Worm (Caenorhabditis elegans): ENCODE data around the gene fbxb-88.

fbxb-88 gene

DNA sequence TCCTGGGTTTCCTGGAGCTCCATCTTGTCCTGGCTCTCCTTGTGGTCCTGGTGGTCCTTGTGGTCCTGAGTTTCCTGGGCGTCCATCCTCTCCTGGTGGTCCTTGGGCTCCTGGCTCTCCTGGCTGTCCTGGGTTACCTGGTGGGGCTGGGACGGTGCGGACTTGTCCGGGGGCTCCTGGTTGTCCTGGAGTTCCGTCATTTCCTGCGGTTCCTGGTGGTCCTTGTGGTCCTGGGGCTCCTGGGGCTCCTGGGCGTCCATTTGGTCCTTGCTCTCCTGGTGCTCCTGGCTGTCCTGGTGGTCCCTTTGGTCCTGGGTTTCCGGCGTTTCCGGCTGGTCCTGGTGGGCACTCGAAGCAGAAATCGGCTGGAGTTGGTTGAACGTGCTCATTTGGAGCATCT, 44.7 kb upstream of the fbxb-88 start:
- TF ChIP-seq Y48G9A.11 (GFP tag; IDR thresholded peaks at IDR 0.05) (0 out of 2 replicates have a peak, but pooled peaks have one; percentile 13), set-16 (GFP tag; IDR thresholded peaks at IDR 0.05) (peak; percentile 98), T26A8.4 (GFP tag; IDR thresholded peaks at IDR 0.05) (0 out of 2 replicates have a peak, but pooled peaks have one; percentile 17), madf-5 (GFP tag; IDR thresholded peaks at IDR 0.05) (0 out of 4 replicates have a peak, but pooled peaks of 1 of the 2 experiments have one; percentile 49), F26F4.8 (GFP tag; conservative IDR thresholded peaks at IDR 0.05) (0 out of 2 replicates have a peak, but pooled peaks have one; percentile 24)

DNA sequence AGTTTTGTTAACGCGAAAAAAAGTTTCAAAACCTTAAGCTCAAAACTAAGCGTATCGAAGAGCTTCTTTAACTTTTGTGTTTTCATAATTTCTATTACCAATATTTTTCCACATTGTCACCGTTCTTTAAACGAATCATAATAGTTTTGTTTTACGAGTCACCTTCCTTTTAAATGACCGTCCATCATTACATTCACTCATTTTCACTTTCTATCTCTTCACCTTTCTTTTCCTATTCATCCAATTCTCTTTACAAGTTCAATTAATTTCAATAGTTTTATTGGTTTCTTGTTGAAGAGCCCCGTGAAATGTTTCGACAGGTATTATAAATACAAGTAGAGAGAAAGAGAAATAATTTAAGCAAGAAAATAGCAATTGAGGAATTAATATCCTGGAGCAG, 44.1 kb upstream of the fbxb-88 start:
- TF ChIP-seq ceh-82 (tag; optimal IDR thresholded peaks at IDR 0.05) (peak; percentile 20), lin-39 (tag; optimal IDR thresholded peaks at IDR 0.05) (no peak)

DNA sequence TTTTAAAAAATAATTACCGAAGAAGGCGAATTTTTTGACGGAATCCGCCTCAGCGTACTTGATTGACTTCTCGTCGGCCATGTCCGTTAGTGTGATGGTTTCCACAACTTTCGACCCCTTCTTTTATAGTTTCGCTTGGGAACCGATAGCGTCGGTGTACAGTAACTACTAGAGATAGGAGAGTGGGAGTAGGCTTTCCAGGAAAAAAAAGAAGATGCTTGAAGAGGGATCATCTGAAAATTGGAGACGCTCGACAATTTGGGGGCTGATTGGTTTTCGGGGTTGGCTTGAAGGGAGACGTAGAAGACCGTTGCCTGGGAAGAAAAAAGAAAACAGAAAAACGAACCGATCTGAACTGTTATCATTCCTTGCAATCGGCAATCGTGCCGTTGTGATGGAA, 43.0 kb upstream of the fbxb-88 start, which contains the start of gene col-20:
col-20 (minus strand) TSS at position 101 of the 400 bp plus-strand sequence.
- TF ChIP-seq dmd-9 (GFP tag; IDR thresholded peaks at IDR 0.05) (no peak), gei-8 (GFP tag; optimal IDR thresholded peaks at IDR 0.05) (no peak), F44E2.7 (GFP tag; IDR thresholded peaks at IDR 0.05) (no peak), daf-19 (GFP tag; conservative IDR thresholded peaks at IDR 0.05) (no peak), Y75B8A.6 (GFP tag; IDR thresholded peaks at IDR 0.05) (no peak), F37D6.2 (tag; optimal IDR thresholded peaks at IDR 0.05) (no peak), nhr-48 (tag; optimal IDR thresholded peaks at IDR 0.05) (no peak), ces-1 (GFP tag; optimal IDR thresholded peaks at IDR 0.05) (no peak), tag-97 (GFP tag; IDR thresholded peaks at IDR 0.05) (no peak), vab-7 (GFP tag; IDR thresholded peaks at IDR 0.05) (no peak), lin-13 (GFP tag; optimal IDR thresholded peaks at IDR 0.05) (no peak), dmd-8 (GFP tag; IDR thresholded peaks at IDR 0.05) (no peak), lsy-2 (tag; optimal IDR thresholded peaks at IDR 0.05) (no peak), ama-1 (optimal IDR thresholded peaks at IDR 0.05) (no peak), sdz-12 (GFP tag; optimal IDR thresholded peaks at IDR 0.05) (no peak), madf-5 (GFP tag; IDR thresholded peaks at IDR 0.05) (no peak), F49E8.2 (tag; optimal IDR thresholded peaks at IDR 0.05; ENCODE audit: borderline replicate concordance) (no peak)

DNA sequence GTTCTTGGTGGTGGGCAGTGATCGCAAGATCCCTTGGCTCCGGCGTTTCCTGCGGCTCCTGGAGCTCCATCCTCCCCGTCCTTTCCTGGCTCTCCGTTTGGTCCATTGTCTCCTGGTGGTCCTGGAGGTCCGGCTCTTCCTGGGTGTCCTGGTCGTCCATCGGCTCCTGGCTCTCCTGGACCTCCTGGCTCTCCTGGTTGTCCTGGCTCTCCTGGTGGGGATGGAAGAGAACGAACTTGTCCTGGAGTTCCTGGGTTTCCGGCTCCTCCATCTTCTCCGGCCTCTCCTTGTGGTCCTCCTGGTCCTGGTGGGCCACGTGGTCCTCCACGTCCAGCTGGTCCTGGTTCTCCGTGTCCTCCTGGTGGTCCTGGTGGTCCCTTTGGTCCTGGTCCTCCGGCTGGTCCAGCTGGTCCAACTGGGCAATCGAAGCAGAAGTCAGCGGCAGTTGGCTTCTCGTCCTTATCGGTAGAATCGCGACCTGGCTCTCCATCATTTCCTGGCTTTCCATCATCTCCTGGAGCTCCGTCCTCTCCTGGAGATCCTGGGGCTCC, 42.2 kb upstream of the fbxb-88 start:
- no peak for TF ChIP-seq mep-1 (tag; optimal IDR thresholded peaks at IDR 0.05)
- TF ChIP-seq madf-9 (GFP tag; conservative IDR thresholded peaks at IDR 0.05), result peak; percentile 2; the same call in 1 of the 2 replicates
- no peak for TF ChIP-seq F49E8.2 (tag; optimal IDR thresholded peaks at IDR 0.05; ENCODE audit: borderline replicate concordance)
- TF ChIP-seq egl-43 (GFP tag; IDR thresholded peaks at IDR 0.05), result 0 out of 2 replicates have a peak, but pooled peaks have one; percentile 33
- peak; percentile 98 for TF ChIP-seq set-16 (GFP tag; IDR thresholded peaks at IDR 0.05)
- no peak for TF ChIP-seq aly-2 (tag; optimal IDR thresholded peaks at IDR 0.05)
- no peak for TF ChIP-seq saeg-2 (GFP tag; IDR thresholded peaks at IDR 0.05)
- TF ChIP-seq F37D6.2 (tag; optimal IDR thresholded peaks at IDR 0.05), result no peak
- no peak for TF ChIP-seq nhr-10 (tag; optimal IDR thresholded peaks at IDR 0.05)
- peak; percentile 7 for TF ChIP-seq aha-1 (tag)
- no peak for TF ChIP-seq daf-8 (GFP tag; IDR thresholded peaks at IDR 0.05)
- no peak for TF ChIP-seq arid-1 (GFP tag; conservative IDR thresholded peaks at IDR 0.05)
- 0 out of 2 replicates have a peak, but pooled peaks have one; percentile 29 for TF ChIP-seq ctbp-1 (GFP tag; IDR thresholded peaks at IDR 0.05)
- no peak for TF ChIP-seq gei-8 (GFP tag; optimal IDR thresholded peaks at IDR 0.05)
- TF ChIP-seq hif-1 (tag; optimal IDR thresholded peaks at IDR 0.05), result no peak

DNA sequence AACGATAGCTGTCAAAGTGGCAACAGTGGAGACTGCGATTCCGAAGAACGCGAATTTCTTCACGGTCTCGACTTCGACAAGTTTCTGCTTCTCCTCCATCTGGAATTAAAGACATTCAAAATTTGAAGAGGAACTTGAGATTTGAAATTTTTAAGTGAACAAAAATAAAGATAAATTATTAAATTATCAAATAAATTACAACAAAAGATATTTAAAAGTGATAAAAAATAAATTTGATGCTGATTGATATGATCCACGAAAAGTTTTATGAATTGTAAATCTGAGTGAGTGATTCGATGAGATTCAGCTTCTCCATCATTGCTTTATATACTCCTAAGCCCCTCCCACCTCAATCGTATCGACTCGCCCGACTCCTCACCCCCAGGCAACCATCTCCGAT, 39.8 kb upstream of the fbxb-88 start, which contains the start of gene col-17:
col-17 (minus strand) TSS at position 101 of the 400 bp plus-strand sequence.
- TF ChIP-seq madf-9 (GFP tag; conservative IDR thresholded peaks at IDR 0.05), result no peak
- TF ChIP-seq nhr-237 (tag; optimal IDR thresholded peaks at IDR 0.05), result no peak
- no peak for TF ChIP-seq dve-1 (tag; optimal IDR thresholded peaks at IDR 0.05; ENCODE audit: insufficient read depth)
- TF ChIP-seq hmg-1.1 (GFP tag; IDR thresholded peaks at IDR 0.05), result no peak
- TF ChIP-seq snpc-1.2 (GFP tag; IDR thresholded peaks at IDR 0.05), result no peak
- no peak for TF ChIP-seq pqm-1 (tag; optimal IDR thresholded peaks at IDR 0.05)
- no peak for TF ChIP-seq dpl-1 (GFP tag; optimal IDR thresholded peaks at IDR 0.05)
- TF ChIP-seq lin-39 (tag; optimal IDR thresholded peaks at IDR 0.05), result no peak
- TF ChIP-seq aly-2 (tag; optimal IDR thresholded peaks at IDR 0.05), result no peak
- TF ChIP-seq lir-3 (tag; optimal IDR thresholded peaks at IDR 0.05), result no peak
- TF ChIP-seq hif-1 (tag; optimal IDR thresholded peaks at IDR 0.05), result no peak
- no peak for TF ChIP-seq ZK337.2 (GFP tag; IDR thresholded peaks at IDR 0.05)
- TF ChIP-seq Y105C5A.15 (GFP tag; IDR thresholded peaks at IDR 0.05), result no peak
